Worm (Caenorhabditis elegans) whole organism, L3 larva: Measurements from ENCODE around the gene Y62H9A.13.

Experiments
- ama-1 ChIP-seq: fragments of 150-350 bp; optimal IDR thresholded peaks from 2 replicates; lab custom pipeline; 2018
- egl-27 ChIP-seq: sonication (generic microtip); optimal IDR thresholded peaks from 4 replicates; lab custom pipeline; 2017; ENCODE audit warnings: missing biosample characterization, missing genetic modification reagents, missing genetic modification characterization
- elt-1 ChIP-seq: fragments of 150-350 bp; optimal IDR thresholded peaks from 2 replicates; lab custom pipeline; 2014; ENCODE audit warnings: missing biosample characterization, missing genetic modification characterization
- elt-3 ChIP-seq, 3 experiments: fragments of 150-350 bp in 1 of 3; sonication (generic microtip) in 2 of 3; optimal IDR thresholded peaks; 2 replicates in 2 of 3; 4 replicates in 1 of 3; lab custom pipeline; 2014 to 2017; ENCODE audit warnings: missing biosample characterization in 3 of 3, missing genetic modification characterization in 3 of 3
- nhr-11 ChIP-seq: fragments of 150-350 bp; optimal IDR thresholded peaks from 2 replicates; lab custom pipeline; 2014; ENCODE audit warnings: missing biosample characterization, missing genetic modification characterization
- nhr-12 ChIP-seq: fragments of 150-350 bp; optimal IDR thresholded peaks from 2 replicates; lab custom pipeline; 2014; ENCODE audit warnings: missing biosample characterization, missing genetic modification characterization
- nhr-28 ChIP-seq: fragments of 150-350 bp; optimal IDR thresholded peaks from 2 replicates; lab custom pipeline; 2014; ENCODE audit warnings: missing biosample characterization, missing genetic modification characterization
- pha-4 ChIP-seq: fragments of 150-350 bp; optimal IDR thresholded peaks from 2 replicates; lab custom pipeline; 2014; ENCODE audit warnings: missing biosample characterization, missing genetic modification reagents, missing genetic modification characterization
- skn-1 ChIP-seq: fragments of 150-350 bp; optimal IDR thresholded peaks from 2 replicates; lab custom pipeline; 2014; ENCODE audit warnings: missing biosample characterization, missing genetic modification characterization
- snpc-4 ChIP-seq: fragments of 150-350 bp; optimal IDR thresholded peaks from 2 replicates; lab custom pipeline; 2014; ENCODE audit warnings: missing biosample characterization, missing genetic modification characterization
- zag-1 ChIP-seq: fragments of 150-350 bp; optimal IDR thresholded peaks from 2 replicates; lab custom pipeline; 2014; ENCODE audit warnings: missing biosample characterization, missing genetic modification characterization

DNA sequence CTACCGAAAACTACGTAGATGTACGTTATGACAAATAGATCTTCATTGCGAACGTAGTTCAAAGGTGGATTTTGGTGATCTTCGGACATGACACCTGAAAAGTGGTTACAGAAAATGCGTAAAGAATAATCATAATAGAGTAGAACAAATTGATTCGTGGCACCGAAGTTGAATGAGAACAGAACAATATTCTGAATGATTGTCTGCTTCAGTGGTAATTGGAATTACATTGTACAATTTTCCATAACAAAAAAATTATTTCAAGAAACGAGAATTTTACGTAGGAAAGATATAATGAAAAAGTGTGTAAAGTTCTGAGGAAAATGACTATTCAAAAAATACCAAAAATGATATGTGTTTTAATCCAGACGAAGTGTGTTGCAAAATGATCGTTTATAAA, 14.1 kb upstream of the Y62H9A.13 start, which contains the start of gene Y62H9A.10:
- TF ChIP-seq elt-1 (no peak), snpc-4 (no peak), pha-4 (no peak), ama-1 (lab: Kevin White, UChicago) (no peak), elt-3 (tag; optimal IDR thresholded peaks at IDR 0.05; lab: Kevin White, UChicago) (no peak), zag-1 (tag; lab: Kevin White, UChicago) (no peak), nhr-28 (tag; lab: Kevin White, UChicago) (no peak), egl-27 (no peak), nhr-11 (no peak), nhr-12 (tag; lab: Kevin White, UChicago) (no peak), skn-1 (no peak)
